Worm (Caenorhabditis elegans): ENCODE results near the gene prp-8.

DNA sequence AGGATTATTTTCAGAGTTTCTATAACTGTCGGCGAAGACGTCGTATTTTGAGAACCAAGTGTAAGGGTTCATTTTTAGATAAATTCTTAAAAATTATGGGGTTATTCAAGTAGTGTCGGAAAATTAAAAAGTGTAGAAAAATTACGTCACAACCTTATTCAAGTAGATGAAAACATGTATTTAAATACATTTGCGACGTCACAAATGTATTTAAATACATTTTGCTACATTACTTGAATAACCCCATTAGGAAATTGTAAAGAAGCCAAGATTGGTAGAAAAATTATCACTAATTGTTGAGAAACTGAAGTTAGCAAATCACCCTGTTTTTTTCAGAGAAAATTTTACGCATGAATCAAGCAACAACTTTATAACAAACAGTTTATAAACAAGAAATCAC, 35.0 kb upstream of the prp-8 start:
- TF ChIP-seq snpc-4 (tag; optimal IDR thresholded peaks at IDR 0.05): no peak
- TF ChIP-seq unc-62 (GFP tag; optimal IDR thresholded peaks at IDR 0.05 in 1 of 2): no peak
- TF ChIP-seq unc-62 (tag; optimal IDR thresholded peaks at IDR 0.05): no peak
- TF ChIP-seq duxl-1 (tag; optimal IDR thresholded peaks at IDR 0.05; ENCODE audit: poor library complexity): no peak
- no peak for TF ChIP-seq ztf-11 (tag; optimal IDR thresholded peaks at IDR 0.05)
- TF ChIP-seq lsy-2 (tag; optimal IDR thresholded peaks at IDR 0.05): no peak
- TF ChIP-seq lir-3 (tag; optimal IDR thresholded peaks at IDR 0.05): no peak
- no peak for TF ChIP-seq lin-13 (GFP tag; optimal IDR thresholded peaks at IDR 0.05)
